Worm (Caenorhabditis elegans) whole organism, L4 larva: ENCODE results near the gene T03G6.7.

Source experiments
- D1046.2 ChIP-seq: fragments of 200-800 bp; sonication (Bioruptor generic); IDR thresholded peaks from 2 replicates; pipeline ENCODE4 v1.3.6; 2022; ENCODE audit warnings: missing genetic modification characterization, missing compliant biosample characterization
- F10B5.3 ChIP-seq: sonication (generic microtip); optimal IDR thresholded peaks from 2 replicates; lab custom pipeline; 2016; ENCODE audit warnings: mild to moderate bottlenecking, missing genetic modification characterization, missing compliant biosample characterization
- F44E2.7 ChIP-seq: fragments of 200-800 bp; sonication (Bioruptor generic); IDR thresholded peaks from 2 replicates; pipeline ENCODE4 v2.1.2; 2022; ENCODE audit warnings: missing genetic modification characterization, missing compliant biosample characterization
- T20F7.1 ChIP-seq: fragments of 200-800 bp; sonication (Bioruptor generic); optimal IDR thresholded peaks from 2 replicates; lab custom pipeline; 2018; ENCODE audit warnings: mild to moderate bottlenecking, missing genetic modification characterization, missing compliant biosample characterization
- Y48G9A.11 ChIP-seq: fragments of 200-800 bp; sonication (Bioruptor generic); IDR thresholded peaks from 2 replicates; pipeline ENCODE4 v1.3.6; 2022; ENCODE audit warnings: missing genetic modification reagents, missing genetic modification characterization, missing compliant biosample characterization
- aha-1 ChIP-seq: fragments of 150-350 bp; peaks from one replicate; lab custom pipeline; 2014; ENCODE audit warnings: missing biosample characterization, missing genetic modification characterization
- ama-1 ChIP-seq: fragments of 150-350 bp; optimal IDR thresholded peaks from 2 replicates; lab custom pipeline; 2014; ENCODE audit warnings: inconsistent platforms, mixed read lengths
- arid-1 ChIP-seq: fragments of 200-800 bp; sonication (Bioruptor generic); conservative IDR thresholded peaks from 2 replicates; pipeline ENCODE4 v1.3.6; 2022; ENCODE audit warnings: missing genetic modification reagents, missing genetic modification characterization, missing compliant biosample characterization
- ceh-20 ChIP-seq: fragments of 200-800 bp; sonication (Bioruptor generic); IDR thresholded peaks from 2 replicates; pipeline ENCODE4 v1.3.6; 2022; ENCODE audit warnings: missing genetic modification reagents, missing genetic modification characterization, missing compliant biosample characterization
- ceh-32 ChIP-seq: sonication (generic microtip); optimal IDR thresholded peaks from 2 replicates; lab custom pipeline; 2016; ENCODE audit warnings: mild to moderate bottlenecking, missing genetic modification characterization, missing compliant biosample characterization; ENCODE audit not compliant: poor library complexity
- ceh-44 ChIP-seq: fragments of 200-800 bp; sonication (Bioruptor generic); IDR thresholded peaks from 2 replicates; pipeline ENCODE4 v1.3.6; 2022; ENCODE audit warnings: missing genetic modification reagents, missing genetic modification characterization, missing compliant biosample characterization
- ces-1 ChIP-seq: fragments of 150-350 bp; sonication (generic microtip); optimal IDR thresholded peaks from 4 replicates; lab custom pipeline; 2014; ENCODE audit warnings: missing biosample characterization, missing genetic modification reagents, missing genetic modification characterization
- ctbp-1 ChIP-seq: fragments of 200-800 bp; sonication (Bioruptor generic); IDR thresholded peaks from 2 replicates; pipeline ENCODE4 v1.3.6; 2022; ENCODE audit warnings: missing genetic modification reagents, missing genetic modification characterization, missing compliant biosample characterization
- daf-19 ChIP-seq: fragments of 200-800 bp; sonication (Bioruptor generic); conservative IDR thresholded peaks from 2 replicates; pipeline ENCODE4 v1.3.6; 2022; ENCODE audit warnings: missing genetic modification characterization, missing compliant biosample characterization
- daf-8 ChIP-seq: fragments of 200-800 bp; sonication (Bioruptor generic); IDR thresholded peaks from 2 replicates; pipeline ENCODE4 v1.3.6; 2022; ENCODE audit warnings: missing genetic modification characterization, missing compliant biosample characterization
- dmd-6 ChIP-seq: fragments of 200-800 bp; sonication (Bioruptor generic); IDR thresholded peaks from 2 replicates; pipeline ENCODE4 v1.3.6; 2022; ENCODE audit warnings: missing genetic modification reagents, missing genetic modification characterization, missing compliant biosample characterization
- dpl-1 ChIP-seq: fragments of 150-350 bp; optimal IDR thresholded peaks from 2 replicates; lab custom pipeline; 2014; ENCODE audit warnings: missing biosample characterization, missing genetic modification reagents, missing genetic modification characterization
- egl-27 ChIP-seq: sonication (generic microtip); optimal IDR thresholded peaks from 3 replicates; lab custom pipeline; 2017; ENCODE audit warnings: missing biosample characterization, missing genetic modification reagents, missing genetic modification characterization
- egl-43 ChIP-seq: fragments of 200-800 bp; sonication (Bioruptor generic); IDR thresholded peaks from 2 replicates; pipeline ENCODE4 v1.3.6; 2022; ENCODE audit warnings: missing genetic modification reagents, missing genetic modification characterization, missing compliant biosample characterization
- gei-8 ChIP-seq: fragments of 200-800 bp; sonication (Bioruptor generic); optimal IDR thresholded peaks from 2 replicates; lab custom pipeline; 2018; ENCODE audit warnings: mild to moderate bottlenecking, missing genetic modification characterization, missing compliant biosample characterization
- hmg-1.1 ChIP-seq: fragments of 200-800 bp; sonication (Bioruptor generic); IDR thresholded peaks from 2 replicates; pipeline ENCODE4 v1.3.6; 2022; ENCODE audit warnings: missing genetic modification reagents, missing genetic modification characterization, missing compliant biosample characterization
- jun-1 ChIP-seq: fragments of 150-350 bp; optimal IDR thresholded peaks from 2 replicates; lab custom pipeline; 2014; ENCODE audit warnings: missing biosample characterization, missing genetic modification reagents, missing genetic modification characterization
- lin-1 ChIP-seq: fragments of 200-800 bp; sonication (Bioruptor generic); IDR thresholded peaks from 2 replicates; pipeline ENCODE4 v1.3.6; 2022; ENCODE audit warnings: missing genetic modification reagents, missing genetic modification characterization, missing compliant biosample characterization
- lin-29 ChIP-seq: fragments of 200-800 bp; sonication (Bioruptor generic); IDR thresholded peaks from 2 replicates; pipeline ENCODE4 v1.3.6; 2022; ENCODE audit warnings: missing genetic modification reagents, missing genetic modification characterization, missing compliant biosample characterization
- lin-39 ChIP-seq: fragments of 150-350 bp; optimal IDR thresholded peaks from 2 replicates; lab custom pipeline; 2014; ENCODE audit warnings: missing biosample characterization, missing genetic modification reagents, missing genetic modification characterization
- lir-3 ChIP-seq: sonication (generic microtip); optimal IDR thresholded peaks from 2 replicates; lab custom pipeline; 2016; ENCODE audit warnings: mild to moderate bottlenecking, missing genetic modification characterization, missing compliant biosample characterization
- madf-9 ChIP-seq: fragments of 200-800 bp; sonication (Bioruptor generic); conservative IDR thresholded peaks from 2 replicates; pipeline ENCODE4 v1.3.6; 2022; ENCODE audit warnings: missing genetic modification reagents, missing genetic modification characterization, missing compliant biosample characterization
- mdl-1 ChIP-seq, 2 experiments: fragments of 150-350 bp in 1 of 2; sonication (generic microtip) in 1 of 2; optimal IDR thresholded peaks; 2 replicates each; lab custom pipeline; 2014 to 2017; ENCODE audit warnings: missing biosample characterization in 2 of 2, missing genetic modification characterization in 2 of 2
- mdt-29 ChIP-seq: fragments of 200-800 bp; sonication (Bioruptor generic); IDR thresholded peaks from 2 replicates; pipeline ENCODE4 v1.3.6; 2022; ENCODE audit warnings: missing genetic modification reagents, missing genetic modification characterization, missing compliant biosample characterization
- mep-1 ChIP-seq: fragments of 150-350 bp; sonication (generic microtip); optimal IDR thresholded peaks from 3 replicates; lab custom pipeline; 2014; ENCODE audit warnings: missing biosample characterization, missing genetic modification characterization
- mxl-2 ChIP-seq: fragments of 200-800 bp; sonication (Bioruptor generic); conservative IDR thresholded peaks from 2 replicates; pipeline ENCODE4 v1.3.6; 2022; ENCODE audit warnings: missing genetic modification reagents, missing genetic modification characterization, missing compliant biosample characterization
- nhr-10 ChIP-seq: fragments of 150-350 bp; optimal IDR thresholded peaks from 2 replicates; lab custom pipeline; 2014; ENCODE audit warnings: missing biosample characterization, missing genetic modification characterization
- nhr-102 ChIP-seq: sonication (generic microtip); optimal IDR thresholded peaks from 2 replicates; lab custom pipeline; 2016; ENCODE audit warnings: mild to moderate bottlenecking, missing genetic modification characterization, moderate library complexity, missing compliant biosample characterization
- nhr-111 ChIP-seq: fragments of 200-800 bp; sonication (Bioruptor generic); optimal IDR thresholded peaks from 2 replicates; lab custom pipeline; 2018; ENCODE audit warnings: mild to moderate bottlenecking, missing genetic modification characterization, missing compliant biosample characterization
- nhr-41 ChIP-seq: fragments of 200-800 bp; sonication (Bioruptor generic); IDR thresholded peaks from 2 replicates; pipeline ENCODE4 v1.3.6; 2022; ENCODE audit warnings: missing genetic modification reagents, missing genetic modification characterization, missing compliant biosample characterization
- nhr-48 ChIP-seq: sonication (generic microtip); optimal IDR thresholded peaks from 2 replicates; lab custom pipeline; 2016; ENCODE audit warnings: mild to moderate bottlenecking, missing genetic modification characterization, missing compliant biosample characterization
- nhr-6 ChIP-seq: fragments of 150-350 bp; optimal IDR thresholded peaks from 2 replicates; lab custom pipeline; 2014; ENCODE audit warnings: missing biosample characterization, missing genetic modification characterization
- nhr-76 ChIP-seq: fragments of 150-350 bp; optimal IDR thresholded peaks from 2 replicates; lab custom pipeline; 2014; ENCODE audit warnings: missing biosample characterization, missing genetic modification characterization
- php-3 ChIP-seq: fragments of 200-800 bp; sonication (Bioruptor generic); IDR thresholded peaks from 2 replicates; pipeline ENCODE4 v1.3.6; 2022; ENCODE audit warnings: missing genetic modification reagents, missing genetic modification characterization, missing compliant biosample characterization
- saeg-2 ChIP-seq: fragments of 200-800 bp; sonication (Bioruptor generic); IDR thresholded peaks from 2 replicates; pipeline ENCODE4 v1.3.6; 2022; ENCODE audit warnings: missing genetic modification reagents, missing genetic modification characterization, missing compliant biosample characterization
- sdz-12 ChIP-seq: fragments of 200-800 bp; sonication (Bioruptor generic); optimal IDR thresholded peaks from 2 replicates; lab custom pipeline; 2018; ENCODE audit warnings: mild to moderate bottlenecking, missing genetic modification characterization, missing compliant biosample characterization
- set-16 ChIP-seq: fragments of 200-800 bp; sonication (Bioruptor generic); IDR thresholded peaks from 2 replicates; pipeline ENCODE4 v1.3.6; 2022; ENCODE audit warnings: missing genetic modification reagents, missing genetic modification characterization, missing compliant biosample characterization
- snpc-1.2 ChIP-seq: fragments of 200-800 bp; sonication (Bioruptor generic); IDR thresholded peaks from 2 replicates; pipeline ENCODE4 v1.3.6; 2022; ENCODE audit warnings: missing genetic modification reagents, missing genetic modification characterization, missing compliant biosample characterization
- tag-97 ChIP-seq: fragments of 200-800 bp; sonication (Bioruptor generic); IDR thresholded peaks from 2 replicates; pipeline ENCODE4 v1.3.6; 2022; ENCODE audit warnings: missing genetic modification characterization, missing compliant biosample characterization
- unc-62 ChIP-seq, 3 experiments: fragments of 150-350 bp in 1 of 3; sonication (generic microtip); optimal IDR thresholded peaks in 2 of 3; peaks in 1 of 3; 1 replicate in 1 of 3; 2 replicates in 2 of 3; lab custom pipeline; 2014 to 2017; ENCODE audit warnings: missing biosample characterization in 3 of 3, missing genetic modification characterization in 3 of 3, missing genetic modification reagents in 3 of 3, missing genotype in 1 of 3
- zag-1 ChIP-seq: fragments of 150-350 bp; optimal IDR thresholded peaks from 2 replicates; lab custom pipeline; 2014; ENCODE audit warnings: missing biosample characterization, missing genetic modification characterization
- zfp-2 ChIP-seq: sonication (generic microtip); optimal IDR thresholded peaks from 2 replicates; lab custom pipeline; 2016; ENCODE audit warnings: mild to moderate bottlenecking, missing genetic modification characterization, missing compliant biosample characterization
- zfp-3 ChIP-seq: fragments of 200-800 bp; sonication (Bioruptor generic); conservative IDR thresholded peaks from 2 replicates; pipeline ENCODE4 v1.3.6; 2022; ENCODE audit warnings: missing genetic modification reagents, missing genetic modification characterization, missing compliant biosample characterization
- zip-11 ChIP-seq: fragments of 200-800 bp; sonication (Bioruptor generic); IDR thresholded peaks from 2 replicates; pipeline ENCODE4 v1.3.6; 2022; ENCODE audit warnings: missing genetic modification characterization, missing compliant biosample characterization
- zip-2 ChIP-seq: fragments of 150-350 bp; optimal IDR thresholded peaks from 2 replicates; lab custom pipeline; 2014; ENCODE audit warnings: missing biosample characterization, missing genetic modification characterization
- ztf-11 ChIP-seq: fragments of 150-350 bp; optimal IDR thresholded peaks from 2 replicates; lab custom pipeline; 2014; ENCODE audit warnings: missing biosample characterization, missing genetic modification characterization

T03G6.7 gene

ce11 chrX:2553433-2553860 is 40.4 kb upstream of the T03G6.7 start:
- no peak for TF ChIP-seq jun-1
- TF ChIP-seq gei-8 (GFP tag; lab: Kevin White, UChicago) = peak; percentile 62
- TF ChIP-seq ces-1 (GFP tag; lab: Kevin White, UChicago) = no peak
- TF ChIP-seq dpl-1 = peak; percentile 17
- TF ChIP-seq ztf-11 (tag; lab: Kevin White, UChicago) = no peak
- peak; percentile 97 for TF ChIP-seq aha-1 (tag; lab: Kevin White, UChicago)
- TF ChIP-seq madf-9 (GFP tag; lab: Robert Waterston, UW) = peak; percentile 88
- no peak for TF ChIP-seq nhr-10
- peak; percentile 81; the same call in 1 of the 2 replicates for TF ChIP-seq lin-1 (GFP tag; lab: Robert Waterston, UW)
- TF ChIP-seq mxl-2 (GFP tag; lab: Robert Waterston, UW) = no peak
- TF ChIP-seq nhr-48 (tag; lab: Kevin White, UChicago) = peak; percentile 78
- no peak for TF ChIP-seq lin-39 (tag; lab: Kevin White, UChicago)
- peak; percentile 83 for TF ChIP-seq ceh-20 (GFP tag; lab: Robert Waterston, UW)
- TF ChIP-seq zfp-2 (tag; lab: Kevin White, UChicago) = peak; percentile 5
- TF ChIP-seq lin-29 (GFP tag; lab: Robert Waterston, UW) = peak; percentile 48; the same call in 1 of the 2 replicates
- TF ChIP-seq dmd-6 (GFP tag; lab: Robert Waterston, UW) = peak; percentile 60
- TF ChIP-seq snpc-1.2 = peak; percentile 83
- peak; percentile 61; the same call in 1 of the 2 replicates for TF ChIP-seq ceh-44
- TF ChIP-seq nhr-102 (tag; lab: Kevin White, UChicago) = peak; percentile 83
- peak; percentile 92 for TF ChIP-seq daf-19
- TF ChIP-seq php-3 (GFP tag; lab: Robert Waterston, UW) = no peak; the same call in 1 of the 2 replicates
- TF ChIP-seq ama-1 (lab: Kevin White, UChicago) = no peak
- peak; percentile 77 for TF ChIP-seq ctbp-1 (GFP tag; lab: Robert Waterston, UW)
- TF ChIP-seq daf-8 = no peak
- peak; percentile 85 for TF ChIP-seq mep-1 (tag; lab: Kevin White, UChicago)
- TF ChIP-seq sdz-12 (GFP tag; lab: Kevin White, UChicago) = peak; percentile 75
- TF ChIP-seq F44E2.7 (GFP tag; lab: Robert Waterston, UW) = 0 out of 2 replicates have a peak, but pooled peaks have one; percentile 65
- TF ChIP-seq nhr-6 (tag; lab: Kevin White, UChicago) = no peak
- TF ChIP-seq nhr-76 (tag; lab: Kevin White, UChicago) = no peak
- TF ChIP-seq nhr-111 (GFP tag; lab: Kevin White, UChicago) = peak; percentile 48
- no peak for TF ChIP-seq mdt-29 (GFP tag; lab: Robert Waterston, UW)
- TF ChIP-seq zip-11 (GFP tag; lab: Robert Waterston, UW) = peak; percentile 56; the same call in 1 of the 2 replicates
- peak; percentile 14 to 85 for TF ChIP-seq mdl-1 (tag; optimal IDR thresholded peaks at IDR 0.05; lab: Kevin White, UChicago)
- no peak for TF ChIP-seq zag-1 (tag; lab: Kevin White, UChicago)
- TF ChIP-seq zfp-3 (GFP tag; lab: Robert Waterston, UW) = no peak
- TF ChIP-seq tag-97 = no peak
- peak; percentile 67 for TF ChIP-seq arid-1 (GFP tag; lab: Robert Waterston, UW)
- TF ChIP-seq saeg-2 = peak; percentile 71
- TF ChIP-seq zip-2 (tag; lab: Kevin White, UChicago) = peak; percentile 87
- peak; percentile 31 for TF ChIP-seq F10B5.3 (tag; lab: Kevin White, UChicago)
- peak; percentile 92 for TF ChIP-seq hmg-1.1 (GFP tag; lab: Robert Waterston, UW)
- TF ChIP-seq egl-43 = peak; percentile 94
- TF ChIP-seq lir-3 (tag; lab: Kevin White, UChicago) = peak; percentile 76
- no peak for TF ChIP-seq ceh-32 (tag; lab: Kevin White, UChicago)
- no peak for TF ChIP-seq egl-27 (tag; lab: Kevin White, UChicago)
- TF ChIP-seq D1046.2 (GFP tag; lab: Robert Waterston, UW) = peak; percentile 73; the same call in 1 of the 2 replicates
- peak; percentile 28; the same call in 1 of the 2 replicates for TF ChIP-seq set-16 (GFP tag; lab: Robert Waterston, UW)
- peak; percentile 41 for TF ChIP-seq T20F7.1 (GFP tag; lab: Kevin White, UChicago)
- TF ChIP-seq nhr-41 (GFP tag; lab: Robert Waterston, UW) = peak; percentile 93
- TF ChIP-seq unc-62 (GFP tag; optimal IDR thresholded peaks at IDR 0.05 in 1 of 2; lab: Kevin White, UChicago) = peak in 1 of 2 experiments; percentile 95
- TF ChIP-seq unc-62 (tag; optimal IDR thresholded peaks at IDR 0.05; lab: Kevin White, UChicago) = no peak
- peak; percentile 66 for TF ChIP-seq Y48G9A.11 (GFP tag; lab: Robert Waterston, UW)
